Fruit fly (Drosophila melanogaster) whole organism: ENCODE measurements around the gene CG6931.

Experiments
- CG8478 ChIP-seq: fragments of >200 bp; optimal IDR thresholded peaks from 2 replicates; lab custom pipeline; 2018; ENCODE audit warnings: inconsistent platforms
- Dll ChIP-seq: fragments of >200 bp; optimal IDR thresholded peaks from 2 replicates; lab custom pipeline; 2017
- psq ChIP-seq: fragments of >200 bp; optimal IDR thresholded peaks from 2 replicates; lab custom pipeline; 2017

dm6 chr3L:11953783-11954182 is 36.8 kb upstream of the CG6931 start, which contains the start of gene CG7248:
- TF ChIP-seq Dll (lab: Kevin White, UChicago), result no peak
- no peak for TF ChIP-seq CG8478 (lab: Kevin White, UChicago)
- no peak for TF ChIP-seq psq (lab: Kevin White, UChicago)
